Worm (Caenorhabditis elegans) whole organism, midembryonic: ENCODE measurements around the gene irk-2.

Experiments used
- T22C8.4 ChIP-seq: fragments of 200-800 bp; sonication (Bioruptor generic); IDR thresholded peaks from 2 replicates; pipeline ENCODE4 v1.3.6; 2022; ENCODE audit warnings: missing genetic modification characterization, missing compliant biosample characterization
- cog-1 ChIP-seq: sonication (generic microtip); optimal IDR thresholded peaks from 2 replicates; lab custom pipeline; 2016; ENCODE audit warnings: missing genetic modification characterization, missing compliant biosample characterization
- flt-1 ChIP-seq: fragments of 200-800 bp; sonication (Bioruptor generic); IDR thresholded peaks from 2 replicates; pipeline ENCODE4 v1.3.6; 2022; ENCODE audit warnings: missing genetic modification characterization, missing compliant biosample characterization
- klf-2 ChIP-seq: fragments of 200-800 bp; sonication (Bioruptor generic); conservative IDR thresholded peaks from 2 replicates; pipeline ENCODE4 v1.3.6; 2022; ENCODE audit warnings: missing genetic modification reagents, missing genetic modification characterization, missing compliant biosample characterization
- med-1 ChIP-seq: sonication (generic microtip); optimal IDR thresholded peaks from 2 replicates; lab custom pipeline; 2017; ENCODE audit warnings: missing genetic modification characterization, mild to moderate bottlenecking, missing compliant biosample characterization, antibody characterized with exemption, missing genetic modification reagents; ENCODE audit not compliant: insufficient read depth
- ref-1 ChIP-seq: fragments of 200-800 bp; sonication (Bioruptor generic); conservative IDR thresholded peaks from 2 replicates; pipeline ENCODE4 v1.3.6; 2022; ENCODE audit warnings: missing genetic modification reagents, missing genetic modification characterization, missing compliant biosample characterization
- tab-1 ChIP-seq: fragments of 200-800 bp; sonication (Bioruptor generic); IDR thresholded peaks from 2 replicates; pipeline ENCODE4 v1.3.6; 2022; ENCODE audit warnings: missing genetic modification characterization, missing compliant biosample characterization
- ztf-23 ChIP-seq: fragments of 200-800 bp; sonication (Bioruptor generic); IDR thresholded peaks from 2 replicates; pipeline ENCODE4 v1.3.6; 2022; ENCODE audit warnings: missing genetic modification reagents, missing genetic modification characterization, missing compliant biosample characterization
- ztf-29 ChIP-seq: fragments of 200-800 bp; sonication (Bioruptor generic); IDR thresholded peaks from 2 replicates; pipeline ENCODE4 v1.3.6; 2022; ENCODE audit warnings: missing genetic modification reagents, missing genetic modification characterization, missing compliant biosample characterization

irk-2 gene

ce11 chrX:726295-726694 lies 12.0 kb upstream of the irk-2 start:
- no peak for TF ChIP-seq ztf-29 (GFP tag; lab: Robert Waterston, UW)
- TF ChIP-seq ztf-23 (GFP tag; lab: Robert Waterston, UW): no peak
- TF ChIP-seq T22C8.4: no peak
- no peak for TF ChIP-seq ref-1
- no peak for TF ChIP-seq med-1 (GFP tag; lab: Kevin White, UChicago)
- TF ChIP-seq cog-1 (tag; lab: Kevin White, UChicago): no peak
- TF ChIP-seq flt-1: no peak
- TF ChIP-seq tab-1 (GFP tag; lab: Robert Waterston, UW): no peak
- no peak for TF ChIP-seq klf-2 (GFP tag; lab: Robert Waterston, UW)

ce11 chrX:725868-726267 lies 11.6 kb upstream of the irk-2 start, which contains the start of gene sli-1:
Gene sli-1 (minus strand): TSS chrX:725968.
- no peak for TF ChIP-seq ztf-29 (GFP tag; lab: Robert Waterston, UW)
- TF ChIP-seq T22C8.4: no peak
- no peak for TF ChIP-seq med-1 (GFP tag; lab: Kevin White, UChicago)
- TF ChIP-seq cog-1 (tag; lab: Kevin White, UChicago): no peak
- no peak for TF ChIP-seq ref-1

- no peak for TF ChIP-seq ztf-29 (GFP tag; lab: Robert Waterston, UW)
- no peak for TF ChIP-seq ztf-23 (GFP tag; lab: Robert Waterston, UW)
- no peak for TF ChIP-seq ref-1
- no peak for TF ChIP-seq tab-1 (GFP tag; lab: Robert Waterston, UW)
- no peak for TF ChIP-seq klf-2 (GFP tag; lab: Robert Waterston, UW)
- no peak for TF ChIP-seq med-1 (GFP tag; lab: Kevin White, UChicago)
- no peak for TF ChIP-seq flt-1
- no peak for TF ChIP-seq T22C8.4
- no peak for TF ChIP-seq cog-1 (tag; lab: Kevin White, UChicago)
Observed at ce11 chrX:706490-706889, 7.8 kb downstream of the irk-2 start, which contains the start of gene M02A10.1. Gene M02A10.1 (plus strand): TSS chrX:706790.

- no peak for TF ChIP-seq T22C8.4
- no peak for TF ChIP-seq ztf-23 (GFP tag; lab: Robert Waterston, UW)
- no peak for TF ChIP-seq klf-2 (GFP tag; lab: Robert Waterston, UW)
- TF ChIP-seq cog-1 (tag; lab: Kevin White, UChicago): no peak
- no peak for TF ChIP-seq ztf-29 (GFP tag; lab: Robert Waterston, UW)
- TF ChIP-seq ref-1: no peak
- TF ChIP-seq tab-1 (GFP tag; lab: Robert Waterston, UW): no peak
Observed at ce11 chrX:696253-696652, 18.0 kb downstream of the irk-2 start.

- no peak for TF ChIP-seq tab-1 (GFP tag; lab: Robert Waterston, UW)
- no peak for TF ChIP-seq ref-1
- no peak for TF ChIP-seq T22C8.4
- no peak for TF ChIP-seq ztf-23 (GFP tag; lab: Robert Waterston, UW)
- TF ChIP-seq med-1 (GFP tag; lab: Kevin White, UChicago): no peak
- TF ChIP-seq cog-1 (tag; lab: Kevin White, UChicago): no peak
- no peak for TF ChIP-seq ztf-29 (GFP tag; lab: Robert Waterston, UW)
- TF ChIP-seq flt-1: no peak
- TF ChIP-seq klf-2 (GFP tag; lab: Robert Waterston, UW): no peak
Observed at ce11 chrX:691613-692012, 22.7 kb downstream of the irk-2 start, which contains the start of gene ncam-1. Gene ncam-1 (plus strand): TSS chrX:691913.

ce11 chrX:688602-689001 lies 25.7 kb downstream of the irk-2 start:
- TF ChIP-seq tab-1 (GFP tag; lab: Robert Waterston, UW) (no peak), T22C8.4 (no peak), klf-2 (GFP tag; lab: Robert Waterston, UW) (no peak), cog-1 (tag; lab: Kevin White, UChicago) (no peak), ref-1 (no peak), flt-1 (no peak), ztf-23 (GFP tag; lab: Robert Waterston, UW) (no peak), ztf-29 (GFP tag; lab: Robert Waterston, UW) (no peak), med-1 (GFP tag; lab: Kevin White, UChicago) (no peak)

- no peak for TF ChIP-seq ref-1
- no peak for TF ChIP-seq ztf-29 (GFP tag; lab: Robert Waterston, UW)
- TF ChIP-seq ztf-23 (GFP tag; lab: Robert Waterston, UW): no peak
- TF ChIP-seq T22C8.4: no peak
- TF ChIP-seq cog-1 (tag; lab: Kevin White, UChicago): no peak
- no peak for TF ChIP-seq flt-1
- TF ChIP-seq med-1 (GFP tag; lab: Kevin White, UChicago): no peak
- TF ChIP-seq tab-1 (GFP tag; lab: Robert Waterston, UW): no peak
Observed at ce11 chrX:682691-683090, 31.6 kb downstream of the irk-2 start, which contains the start of gene Y9C12A.1. Gene Y9C12A.1 (minus strand): TSS chrX:682791.

- TF ChIP-seq ztf-29 (GFP tag; lab: Robert Waterston, UW) (no peak), klf-2 (GFP tag; lab: Robert Waterston, UW) (no peak), T22C8.4 (no peak), ref-1 (no peak), flt-1 (no peak), tab-1 (GFP tag; lab: Robert Waterston, UW) (no peak), cog-1 (tag; lab: Kevin White, UChicago) (no peak), ztf-23 (GFP tag; lab: Robert Waterston, UW) (no peak), med-1 (GFP tag; lab: Kevin White, UChicago) (no peak)
Observed at ce11 chrX:681413-681812, 32.9 kb downstream of the irk-2 start.

ce11 chrX:680920-681319 lies 33.4 kb downstream of the irk-2 start, which contains the start of gene T19D7.7:
Gene T19D7.7 (minus strand): TSS chrX:681020.
- TF ChIP-seq flt-1 (no peak), T22C8.4 (no peak), ztf-29 (GFP tag; lab: Robert Waterston, UW) (no peak), med-1 (GFP tag; lab: Kevin White, UChicago) (no peak), cog-1 (tag; lab: Kevin White, UChicago) (no peak), klf-2 (GFP tag; lab: Robert Waterston, UW) (no peak), ztf-23 (GFP tag; lab: Robert Waterston, UW) (no peak), tab-1 (GFP tag; lab: Robert Waterston, UW) (no peak), ref-1 (no peak)

- TF ChIP-seq klf-2 (GFP tag; lab: Robert Waterston, UW): no peak
- TF ChIP-seq T22C8.4: no peak
- no peak for TF ChIP-seq ztf-23 (GFP tag; lab: Robert Waterston, UW)
- no peak for TF ChIP-seq ztf-29 (GFP tag; lab: Robert Waterston, UW)
- no peak for TF ChIP-seq med-1 (GFP tag; lab: Kevin White, UChicago)
- no peak for TF ChIP-seq cog-1 (tag; lab: Kevin White, UChicago)
- TF ChIP-seq ref-1: no peak
- no peak for TF ChIP-seq tab-1 (GFP tag; lab: Robert Waterston, UW)
- no peak for TF ChIP-seq flt-1
Observed at ce11 chrX:671807-672206, 42.5 kb downstream of the irk-2 start, which contains the start of gene lgc-32. Gene lgc-32 (plus strand): TSS chrX:672107.
